Fruit fly (Drosophila melanogaster): Measurements from ENCODE around the gene viaf.

viaf gene

dm6 chr3L:12040313-12040924, 47.4 kb upstream of the viaf start (continued):
- TF ChIP-seq ac (GFP tag; optimal IDR thresholded peaks at IDR 0.05) (no peak), Ets97D (GFP tag; optimal IDR thresholded peaks at IDR 0.05) (no peak), Dad (GFP tag; optimal IDR thresholded peaks at IDR 0.05) (no peak), Bteb2 (GFP tag; optimal IDR thresholded peaks at IDR 0.05) (no peak), CG10267 (tag; optimal IDR thresholded peaks at IDR 0.05) (no peak), jing (GFP tag; optimal IDR thresholded peaks at IDR 0.05) (no peak), lola (GFP tag; optimal IDR thresholded peaks at IDR 0.05) (no peak), CG12299 (tag; optimal IDR thresholded peaks at IDR 0.05) (no peak), wek (GFP tag; optimal IDR thresholded peaks at IDR 0.05) (no peak), Fer3 (tag; optimal IDR thresholded peaks at IDR 0.05) (no peak), CG9609 (GFP tag; optimal IDR thresholded peaks at IDR 0.05) (no peak), Chrac-16 (GFP tag; optimal IDR thresholded peaks at IDR 0.05) (no peak), CG14965 (GFP tag; optimal IDR thresholded peaks at IDR 0.05; ENCODE audit: borderline replicate concordance) (no peak), Myb (GFP tag; optimal IDR thresholded peaks at IDR 0.05) (no peak), CG31388 (GFP tag; optimal IDR thresholded peaks at IDR 0.05) (no peak), CG7786 (GFP tag; optimal IDR thresholded peaks at IDR 0.05) (no peak), CG7928 (GFP tag; optimal IDR thresholded peaks at IDR 0.05) (no peak), CG4282 (GFP tag; optimal IDR thresholded peaks at IDR 0.05) (no peak), p53 (GFP tag; optimal IDR thresholded peaks at IDR 0.05) (no peak), CG13123 (GFP tag; optimal IDR thresholded peaks at IDR 0.05) (no peak), CG16815 (GFP tag; optimal IDR thresholded peaks at IDR 0.05) (no peak), YL-1 (GFP tag; optimal IDR thresholded peaks at IDR 0.05) (no peak), CG8290 (GFP tag; optimal IDR thresholded peaks at IDR 0.05) (no peak), CG8290 (tag; optimal IDR thresholded peaks at IDR 0.05) (no peak), chm (GFP tag; IDR thresholded peaks at IDR 0.05) (peak; percentile 16; the same call in 1 of the 2 replicates), CG4328 (GFP tag; optimal IDR thresholded peaks at IDR 0.05) (no peak), CG6813 (GFP tag; optimal IDR thresholded peaks at IDR 0.05) (no peak), gt (GFP tag; IDR thresholded peaks at IDR 0.05) (no peak), Hand (GFP tag; optimal IDR thresholded peaks at IDR 0.05) (no peak), sna (GFP tag; IDR thresholded peaks at IDR 0.05; ENCODE audit: partially characterized antibody) (no peak), nom (GFP tag; optimal IDR thresholded peaks at IDR 0.05) (peak; percentile 60), CG8281 (tag; optimal IDR thresholded peaks at IDR 0.05) (no peak), ro (GFP tag; IDR thresholded peaks at IDR 0.05) (no peak), Dbx (GFP tag; IDR thresholded peaks at IDR 0.05) (no peak), twi (tag; optimal IDR thresholded peaks at IDR 0.05) (no peak), CG8388 (GFP tag; optimal IDR thresholded peaks at IDR 0.05) (no peak), D19B (GFP tag; optimal IDR thresholded peaks at IDR 0.05) (peak; percentile 78), CG7357 (GFP tag; IDR thresholded peaks at IDR 0.05) (no peak), Ada2b (GFP tag; IDR thresholded peaks at IDR 0.05) (no peak), bab2 (GFP tag; optimal IDR thresholded peaks at IDR 0.05) (no peak), CG11247 (GFP tag; IDR thresholded peaks at IDR 0.05) (no peak), CG31441 (GFP tag; IDR thresholded peaks at IDR 0.05) (no peak), CG17385 (GFP tag; optimal IDR thresholded peaks at IDR 0.05) (no peak), fd3F (GFP tag; optimal IDR thresholded peaks at IDR 0.05) (no peak), CG3407 (GFP tag; optimal IDR thresholded peaks at IDR 0.05) (no peak), Gug (GFP tag; IDR thresholded peaks at IDR 0.05) (no peak), Sry-β (GFP tag; optimal IDR thresholded peaks at IDR 0.05) (no peak), Mes4 (GFP tag; optimal IDR thresholded peaks at IDR 0.05) (no peak), Rx (GFP tag; IDR thresholded peaks at IDR 0.05) (no peak), CG10543 (GFP tag; optimal IDR thresholded peaks at IDR 0.05) (peak; percentile 10), tll (GFP tag; optimal IDR thresholded peaks at IDR 0.05) (no peak)

Data from whole organism, embryonic.